Worm (Caenorhabditis elegans) whole organism, mixed stage, embryonic: ENCODE results near the gene srxa-11.

Experiments used
- lsy-2 ChIP-seq: fragments of 150-350 bp; optimal IDR thresholded peaks from 2 replicates; lab custom pipeline; 2014; ENCODE audit warnings: missing biosample characterization, missing genetic modification characterization
- nhr-12 ChIP-seq: fragments of 150-350 bp; optimal IDR thresholded peaks from 2 replicates; lab custom pipeline; 2014; ENCODE audit warnings: missing biosample characterization, missing genetic modification characterization
- nhr-237 ChIP-seq: fragments of 150-350 bp; optimal IDR thresholded peaks from 2 replicates; lab custom pipeline; 2014; ENCODE audit warnings: missing biosample characterization, missing genetic modification characterization

DNA sequence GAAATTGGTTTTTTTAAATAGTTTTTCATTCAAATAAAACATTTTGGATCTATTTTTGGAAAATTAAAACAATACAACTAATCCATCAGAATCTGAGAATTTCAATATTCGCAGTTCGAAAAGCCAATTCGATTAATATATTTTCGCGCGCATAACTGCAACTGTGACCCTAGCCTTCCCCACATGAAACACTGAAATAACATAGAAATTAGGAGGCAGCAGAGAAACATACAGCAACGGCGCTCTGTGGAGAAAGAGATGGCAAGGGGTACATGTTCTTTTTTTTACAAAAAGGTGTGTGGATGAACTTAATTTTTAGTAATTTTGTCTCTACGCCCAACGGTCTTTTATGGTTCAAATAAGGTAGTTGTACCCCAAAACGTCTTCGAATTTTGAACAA, 43.8 kb upstream of the srxa-11 start:
- no peak for TF ChIP-seq nhr-12 (tag; lab: Kevin White, UChicago)
- TF ChIP-seq nhr-237 (tag; lab: Kevin White, UChicago), result no peak
- TF ChIP-seq lsy-2, result no peak
